Fruit fly (Drosophila melanogaster) whole organism, wandering third instar larva: ENCODE data around the gene CG43732.

Experiments
- Hnf4 ChIP-seq: fragments of 200-800 bp; sonication (Bioruptor generic); optimal IDR thresholded peaks from 2 replicates; lab custom pipeline; 2016; ENCODE audit warnings: missing biosample characterization, mild to moderate bottlenecking, missing genetic modification characterization
- Hr83 ChIP-seq: fragments of 200-300 bp; sonication (Bioruptor generic); optimal IDR thresholded peaks from 2 replicates; lab custom pipeline; 2016; ENCODE audit warnings: missing biosample characterization, mild to moderate bottlenecking, missing genetic modification characterization, moderate library complexity; ENCODE audit not compliant: poor library complexity, severe bottlenecking
- N ChIP-seq: fragments of >200 bp; optimal IDR thresholded peaks from 2 replicates; lab custom pipeline; 2018; ENCODE audit warnings: missing biosample characterization, missing external identifiers, missing genetic modification characterization
- Rel ChIP-seq, 2 experiments: fragments of 200-800 bp; sonication (Bioruptor generic) in 1 of 2; optimal IDR thresholded peaks; 2 replicates in 1 of 2; 3 replicates in 1 of 2; lab custom pipeline; 2016 to 2019; ENCODE audit warnings: mild to moderate bottlenecking in 2 of 2, missing biosample characterization in 2 of 2, missing genetic modification characterization in 2 of 2, moderate library complexity in 1 of 2
- Vsx2 ChIP-seq: fragments of 200-300, 225-300 bp; sonication (Bioruptor generic); optimal IDR thresholded peaks from 2 replicates; lab custom pipeline; 2018; ENCODE audit warnings: missing biosample characterization, missing genetic modification characterization; ENCODE audit not compliant: partially characterized antibody
- ey ChIP-seq: fragments of 200-800 bp; sonication (Bioruptor generic); optimal IDR thresholded peaks from 2 replicates; lab custom pipeline; 2016; ENCODE audit warnings: missing biosample characterization, missing genetic modification characterization

Gene CG43732

dm6 chr3R:19024761-19025160 lies 74.8 kb downstream of the CG43732 start, which contains the start of gene CG14285:
CG14285 (plus strand) TSS chr3R:19025099.
- TF ChIP-seq N (GFP tag; lab: Kevin White, UChicago) (no peak), Hr83 (GFP tag; lab: Kevin White, UChicago) (no peak), Vsx2 (GFP tag; lab: Kevin White, UChicago) (no peak), ey (GFP tag; lab: Kevin White, UChicago) (no peak), Hnf4 (no peak), Rel (GFP tag; optimal IDR thresholded peaks at IDR 0.05; lab: Kevin White, UChicago) (no peak), Rel (tag; optimal IDR thresholded peaks at IDR 0.05; lab: Kevin White, UChicago) (no peak)
